Fruit fly (Drosophila melanogaster): Measurements from ENCODE around the gene bip1.
A peak's percentile ranks its signal among the peaks of the same experiment; 100 is the strongest.

The bip1 gene

dm6 chr3L:8093553-8093952, 35.0 kb upstream of the bip1 start (continued):
- TF ChIP-seq CG5953 (GFP tag; IDR thresholded peaks at IDR 0.05) (no peak), crol (GFP tag; IDR thresholded peaks at IDR 0.05) (peak; percentile 79), cwo (GFP tag; optimal IDR thresholded peaks at IDR 0.05) (peak; percentile 95), CG11398 (GFP tag; optimal IDR thresholded peaks at IDR 0.05) (no peak), CG13624 (GFP tag; optimal IDR thresholded peaks at IDR 0.05) (no peak), chif (GFP tag; optimal IDR thresholded peaks at IDR 0.05) (no peak), CG4854 (GFP tag; optimal IDR thresholded peaks at IDR 0.05) (no peak), Kr (GFP tag; optimal IDR thresholded peaks at IDR 0.05) (no peak), CG9727 (GFP tag; optimal IDR thresholded peaks at IDR 0.05) (peak; percentile 34), CG18011 (GFP tag; optimal IDR thresholded peaks at IDR 0.05) (no peak), fd96Cb (tag; optimal IDR thresholded peaks at IDR 0.05) (no peak), Nf-YB (GFP tag; optimal IDR thresholded peaks at IDR 0.05) (no peak), stc (GFP tag; IDR thresholded peaks at IDR 0.05) (no peak), zen (tag; optimal IDR thresholded peaks at IDR 0.05) (no peak), CG10147 (GFP tag; optimal IDR thresholded peaks at IDR 0.05) (peak; percentile 42), Meics (GFP tag; optimal IDR thresholded peaks at IDR 0.05) (peak; percentile 22), CG31441 (GFP tag; IDR thresholded peaks at IDR 0.05) (no peak), CG6854 (GFP tag; optimal IDR thresholded peaks at IDR 0.05) (peak; percentile 28), Stat92E (GFP tag; optimal IDR thresholded peaks at IDR 0.05) (no peak), Asciz (GFP tag; optimal IDR thresholded peaks at IDR 0.05) (peak; percentile 39), CG10274 (GFP tag; optimal IDR thresholded peaks at IDR 0.05) (no peak), Rfx (GFP tag; IDR thresholded peaks at IDR 0.05) (peak; percentile 39; the same call in 1 of the 2 replicates), bab2 (GFP tag; optimal IDR thresholded peaks at IDR 0.05) (peak; percentile 1), pan (optimal IDR thresholded peaks at IDR 0.05) (no peak), pan (GFP tag; optimal IDR thresholded peaks at IDR 0.05 in 1 of 2, IDR thresholded peaks at IDR 0.05 in 1 of 2) (no peak), HmgZ (tag; optimal IDR thresholded peaks at IDR 0.05) (peak; percentile 51), CG6791 (GFP tag; IDR thresholded peaks at IDR 0.05; ENCODE audit: partially characterized antibody) (no peak), CG15269 (tag; optimal IDR thresholded peaks at IDR 0.05) (peak; percentile 44), tio (GFP tag; optimal IDR thresholded peaks at IDR 0.05) (no peak), ci (GFP tag; IDR thresholded peaks at IDR 0.05) (no peak), sd (tag; optimal IDR thresholded peaks at IDR 0.05) (peak; percentile 90), CG13894 (tag; optimal IDR thresholded peaks at IDR 0.05) (peak; percentile 21), Hr39 (optimal IDR thresholded peaks at IDR 0.05) (no peak), CG2712 (tag; optimal IDR thresholded peaks at IDR 0.05) (no peak), B-H2 (GFP tag; optimal IDR thresholded peaks at IDR 0.05) (peak; percentile 18), CG17186 (GFP tag; optimal IDR thresholded peaks at IDR 0.05) (no peak), eve (GFP tag; optimal IDR thresholded peaks at IDR 0.05) (peak in 1 of 2 experiments; percentile 60), CG12155 (GFP tag; optimal IDR thresholded peaks at IDR 0.05) (no peak), CG7556 (GFP tag; optimal IDR thresholded peaks at IDR 0.05) (no peak), CG2116 (GFP tag; optimal IDR thresholded peaks at IDR 0.05) (peak; percentile 13), CG10366 (GFP tag; IDR thresholded peaks at IDR 0.05) (no peak), CG6765 (GFP tag; optimal IDR thresholded peaks at IDR 0.05) (peak; percentile 37), Mad (GFP tag; optimal IDR thresholded peaks at IDR 0.05) (no peak), Ravus (GFP tag; IDR thresholded peaks at IDR 0.05) (no peak), CG15601 (tag; optimal IDR thresholded peaks at IDR 0.05) (no peak), E2f2 (GFP tag; IDR thresholded peaks at IDR 0.05) (no peak), nom (GFP tag; optimal IDR thresholded peaks at IDR 0.05) (no peak), CG2678 (tag; optimal IDR thresholded peaks at IDR 0.05) (peak; percentile 64), tup (GFP tag; optimal IDR thresholded peaks at IDR 0.05) (no peak), pfk (GFP tag; optimal IDR thresholded peaks at IDR 0.05) (no peak), Fer1 (GFP tag; optimal IDR thresholded peaks at IDR 0.05) (peak; percentile 47)
